Worm (Caenorhabditis elegans) whole organism, L1 larva: ENCODE measurements around the gene T05C12.9.

Experiments
- F16B12.6 ChIP-seq: fragments of 150-350 bp; optimal IDR thresholded peaks from 2 replicates; lab custom pipeline; 2014; ENCODE audit warnings: missing biosample characterization, missing genetic modification characterization
- aha-1 ChIP-seq: fragments of 150-350 bp; optimal IDR thresholded peaks from 2 replicates; lab custom pipeline; 2014; ENCODE audit warnings: missing biosample characterization, missing genetic modification characterization
- aly-2 ChIP-seq: fragments of 150-350 bp; optimal IDR thresholded peaks from 2 replicates; lab custom pipeline; 2014; ENCODE audit warnings: missing biosample characterization, missing genetic modification characterization
- ama-1 ChIP-seq: fragments of 150-350 bp; optimal IDR thresholded peaks from 2 replicates; lab custom pipeline; 2014
- ceh-63 ChIP-seq: fragments of 200-800 bp; sonication (Bioruptor generic); optimal IDR thresholded peaks from 2 replicates; lab custom pipeline; 2018; ENCODE audit warnings: mild to moderate bottlenecking, missing genetic modification characterization, missing compliant biosample characterization
- ceh-82 ChIP-seq, 3 experiments: fragments of 150-350 bp in 1 of 3; sonication (generic microtip) in 2 of 3; optimal IDR thresholded peaks; 2 replicates each; lab custom pipeline; 2014 to 2017; ENCODE audit warnings: missing biosample characterization in 3 of 3, missing genetic modification characterization in 3 of 3
- ceh-88 ChIP-seq: fragments of 200-800 bp; sonication (Bioruptor generic); IDR thresholded peaks from 2 replicates; pipeline ENCODE4 v1.3.6; 2022; ENCODE audit warnings: missing genetic modification characterization, missing compliant biosample characterization
- ces-1 ChIP-seq: fragments of 150-350 bp; optimal IDR thresholded peaks from 2 replicates; lab custom pipeline; 2014; ENCODE audit warnings: missing biosample characterization, missing genetic modification reagents, missing genetic modification characterization
- dpl-1 ChIP-seq, 3 experiments: fragments of 150-350 bp in 2 of 3; sonication (generic microtip) in 1 of 3; optimal IDR thresholded peaks; 2 replicates each; lab custom pipeline; 2014 to 2017; ENCODE audit warnings: missing biosample characterization in 3 of 3, missing genetic modification characterization in 3 of 3, missing genetic modification reagents in 3 of 3
- dsc-1 ChIP-seq: sonication (generic microtip); optimal IDR thresholded peaks from 2 replicates; lab custom pipeline; 2016; ENCODE audit warnings: mild to moderate bottlenecking, missing genetic modification characterization, missing compliant biosample characterization
- efl-1 ChIP-seq, 4 experiments: fragments of 150-350 bp; optimal IDR thresholded peaks in 3 of 4; peaks in 1 of 4; 1 replicate in 1 of 4; 2 replicates in 3 of 4; lab custom pipeline; 2014; ENCODE audit warnings: missing biosample characterization in 2 of 4, missing genetic modification characterization in 2 of 4, missing genetic modification reagents in 2 of 4
- efl-3 ChIP-seq: fragments of 200-800 bp; sonication (Bioruptor generic); optimal IDR thresholded peaks from 2 replicates; lab custom pipeline; 2018; ENCODE audit warnings: mild to moderate bottlenecking, missing genetic modification characterization, missing compliant biosample characterization
- egl-13 ChIP-seq: sonication (generic microtip); optimal IDR thresholded peaks from 2 replicates; lab custom pipeline; 2016; ENCODE audit warnings: missing genotype, missing genetic modification reagents, missing genetic modification characterization, missing compliant biosample characterization
- egl-27 ChIP-seq, 2 experiments: fragments of 150-350 bp in 1 of 2; sonication (generic microtip); optimal IDR thresholded peaks; 3 replicates each; lab custom pipeline; 2017 to 2018; ENCODE audit warnings: missing biosample characterization in 2 of 2, missing genetic modification characterization in 2 of 2, missing genetic modification reagents in 2 of 2
- elt-2 ChIP-seq: sonication (generic microtip); optimal IDR thresholded peaks from 2 replicates; lab custom pipeline; 2016; ENCODE audit warnings: missing genetic modification characterization, mild to moderate bottlenecking, inconsistent platforms, missing compliant biosample characterization, missing genetic modification reagents
- elt-3 ChIP-seq, 6 experiments: fragments of 150-350 bp in 1 of 6; sonication (generic microtip); optimal IDR thresholded peaks; 2 replicates each; lab custom pipeline; 2017 to 2018; ENCODE audit warnings: missing biosample characterization in 6 of 6, missing genetic modification characterization in 6 of 6, inconsistent platforms in 1 of 6
- fkh-10 ChIP-seq: sonication (generic microtip); optimal IDR thresholded peaks from 2 replicates; lab custom pipeline; 2017; ENCODE audit warnings: missing biosample characterization, missing genetic modification reagents, missing genetic modification characterization
- fkh-4 ChIP-seq: sonication (generic microtip); optimal IDR thresholded peaks from 2 replicates; lab custom pipeline; 2016; ENCODE audit warnings: missing compliant biosample characterization, missing genetic modification characterization, borderline replicate concordance
- fkh-8 ChIP-seq: sonication (generic microtip); optimal IDR thresholded peaks from 2 replicates; lab custom pipeline; 2016; ENCODE audit warnings: mild to moderate bottlenecking, missing genetic modification characterization, missing compliant biosample characterization
- hlh-4 ChIP-seq: sonication (generic microtip); optimal IDR thresholded peaks from 2 replicates; lab custom pipeline; 2016; ENCODE audit warnings: mild to moderate bottlenecking, missing genetic modification characterization, missing compliant biosample characterization
- hpl-2 ChIP-seq: fragments of 150-350 bp; optimal IDR thresholded peaks from 2 replicates; lab custom pipeline; 2014; ENCODE audit warnings: missing biosample characterization, missing genetic modification reagents, missing genetic modification characterization
- irx-1 ChIP-seq: sonication (generic microtip); optimal IDR thresholded peaks from 2 replicates; lab custom pipeline; 2016; ENCODE audit warnings: missing genetic modification characterization, missing compliant biosample characterization
- jun-1 ChIP-seq: fragments of 150-350 bp; optimal IDR thresholded peaks from 2 replicates; lab custom pipeline; 2014; ENCODE audit warnings: missing biosample characterization, missing genetic modification reagents, missing genetic modification characterization
- lin-15B ChIP-seq: fragments of 150-350 bp; sonication (generic microtip); optimal IDR thresholded peaks from 3 replicates; lab custom pipeline; 2014; ENCODE audit warnings: missing biosample characterization, missing genetic modification characterization
- lin-35 ChIP-seq, 2 experiments: fragments of 150-350 bp; optimal IDR thresholded peaks; 2 replicates each; lab custom pipeline; 2014; ENCODE audit warnings: missing biosample characterization in 2 of 2, missing genetic modification characterization in 2 of 2, missing genetic modification reagents in 2 of 2
- lir-3 ChIP-seq: sonication (generic microtip); optimal IDR thresholded peaks from 2 replicates; lab custom pipeline; 2016; ENCODE audit warnings: mild to moderate bottlenecking, missing genetic modification characterization, moderate library complexity, missing compliant biosample characterization; ENCODE audit not compliant: poor library complexity
- lsy-2 ChIP-seq, 2 experiments: fragments of 150-350 bp; optimal IDR thresholded peaks; 2 replicates each; lab custom pipeline; 2014; ENCODE audit warnings: missing biosample characterization in 2 of 2, missing genetic modification characterization in 2 of 2
- mep-1 ChIP-seq: fragments of 150-350 bp; optimal IDR thresholded peaks from 2 replicates; lab custom pipeline; 2014; ENCODE audit warnings: missing biosample characterization, missing genetic modification characterization
- nhr-11 ChIP-seq: fragments of 150-350 bp; optimal IDR thresholded peaks from 2 replicates; lab custom pipeline; 2014; ENCODE audit warnings: missing biosample characterization, missing genetic modification characterization
- nhr-12 ChIP-seq: sonication (generic microtip); optimal IDR thresholded peaks from 2 replicates; lab custom pipeline; 2017; ENCODE audit warnings: missing biosample characterization, missing genetic modification characterization
- nhr-19 ChIP-seq: fragments of 200-800 bp; sonication (Bioruptor generic); conservative IDR thresholded peaks from 2 replicates; pipeline ENCODE4 v1.3.6; 2022; ENCODE audit warnings: missing genetic modification characterization, missing compliant biosample characterization
- nhr-20 ChIP-seq: sonication (generic microtip); optimal IDR thresholded peaks from 2 replicates; lab custom pipeline; 2016; ENCODE audit warnings: mild to moderate bottlenecking, missing genetic modification characterization, missing compliant biosample characterization
- nhr-237 ChIP-seq: fragments of 150-350 bp; optimal IDR thresholded peaks from 2 replicates; lab custom pipeline; 2014; ENCODE audit warnings: missing biosample characterization, missing genetic modification characterization
- nhr-28 ChIP-seq: fragments of 150-350 bp; optimal IDR thresholded peaks from 2 replicates; lab custom pipeline; 2014; ENCODE audit warnings: missing biosample characterization, missing genetic modification characterization
- nhr-47 ChIP-seq: sonication (generic microtip); optimal IDR thresholded peaks from 2 replicates; lab custom pipeline; 2016; ENCODE audit warnings: mild to moderate bottlenecking, missing genetic modification characterization, moderate library complexity, missing compliant biosample characterization
- nhr-77 ChIP-seq: fragments of 150-350 bp; optimal IDR thresholded peaks from 2 replicates; lab custom pipeline; 2014; ENCODE audit warnings: missing biosample characterization, missing genetic modification characterization
- nhr-85 ChIP-seq: sonication (generic microtip); peaks from one replicate; lab custom pipeline; 2016; ENCODE audit warnings: missing genetic modification characterization, inconsistent platforms, missing compliant biosample characterization
- pag-3 ChIP-seq: sonication (generic microtip); optimal IDR thresholded peaks from 2 replicates; lab custom pipeline; 2017; ENCODE audit warnings: missing genetic modification characterization, mild to moderate bottlenecking, missing compliant biosample characterization, antibody characterized with exemption, borderline replicate concordance; ENCODE audit not compliant: insufficient read depth
- pqm-1 ChIP-seq: sonication (generic microtip); optimal IDR thresholded peaks from 3 replicates; lab custom pipeline; 2017; ENCODE audit warnings: missing biosample characterization, missing genetic modification characterization
- snpc-4 ChIP-seq: fragments of 150-350 bp; optimal IDR thresholded peaks from 2 replicates; lab custom pipeline; 2014; ENCODE audit warnings: missing biosample characterization, missing genetic modification characterization
- snu-23 ChIP-seq: sonication (generic microtip); optimal IDR thresholded peaks from 2 replicates; lab custom pipeline; 2016; ENCODE audit warnings: missing genetic modification characterization, missing compliant biosample characterization
- sox-4 ChIP-seq: sonication (generic microtip); optimal IDR thresholded peaks from 2 replicates; lab custom pipeline; 2016; ENCODE audit warnings: missing genetic modification characterization, missing compliant biosample characterization
- sup-37 ChIP-seq: fragments of 200-800 bp; sonication (Bioruptor generic); optimal IDR thresholded peaks from 2 replicates; lab custom pipeline; 2018; ENCODE audit warnings: mild to moderate bottlenecking, missing genetic modification characterization, missing compliant biosample characterization
- tlp-1 ChIP-seq: fragments of 150-350 bp; optimal IDR thresholded peaks from 2 replicates; lab custom pipeline; 2014; ENCODE audit warnings: missing biosample characterization, missing genetic modification characterization
- unc-130 ChIP-seq: fragments of 150-350 bp; optimal IDR thresholded peaks from 2 replicates; lab custom pipeline; 2017; ENCODE audit warnings: missing biosample characterization, missing genetic modification characterization, inconsistent platforms
- unc-62 ChIP-seq: fragments of 150-350 bp; optimal IDR thresholded peaks from 2 replicates; lab custom pipeline; 2014; ENCODE audit warnings: missing biosample characterization, missing genetic modification reagents, missing genetic modification characterization
- unc-86 ChIP-seq: sonication (generic microtip); optimal IDR thresholded peaks from 2 replicates; lab custom pipeline; 2016; ENCODE audit warnings: missing genetic modification characterization, missing compliant biosample characterization
- vab-15 ChIP-seq: sonication (generic microtip); optimal IDR thresholded peaks from 2 replicates; lab custom pipeline; 2017; ENCODE audit warnings: missing genotype, mild to moderate bottlenecking, missing genetic modification characterization, missing compliant biosample characterization
- xbp-1 ChIP-seq: sonication (generic microtip); optimal IDR thresholded peaks from 2 replicates; lab custom pipeline; 2016; ENCODE audit warnings: missing genetic modification characterization, missing compliant biosample characterization

T05C12.9 gene

ce11 chrII:8216433-8216832 is 23.4 kb upstream of the T05C12.9 start, which contains the start of gene M110.3 (continued):
- peak; percentile 47 to 63 for TF ChIP-seq lin-35 (GFP tag; optimal IDR thresholded peaks at IDR 0.05; lab: Kevin White, UChicago)
- no peak for TF ChIP-seq nhr-237
- peak; percentile 8 for TF ChIP-seq jun-1 (tag; lab: Kevin White, UChicago)
- no peak for TF ChIP-seq unc-130 (tag; lab: Kevin White, UChicago)
- TF ChIP-seq nhr-19 (GFP tag; lab: Robert Waterston, UW), result no peak
- TF ChIP-seq unc-62 (GFP tag; lab: Kevin White, UChicago), result no peak
- peak; percentile 50 for TF ChIP-seq nhr-47 (tag; lab: Kevin White, UChicago)
- TF ChIP-seq aly-2 (tag; lab: Kevin White, UChicago), result no peak
- TF ChIP-seq dsc-1 (tag; lab: Kevin White, UChicago), result peak; percentile 29
- peak; percentile 27 for TF ChIP-seq nhr-20 (tag; lab: Kevin White, UChicago)
- no peak for TF ChIP-seq ceh-88 (GFP tag; lab: Robert Waterston, UW)
- peak; percentile 67 for TF ChIP-seq nhr-85 (tag; lab: Kevin White, UChicago)
- no peak for TF ChIP-seq fkh-10 (GFP tag; lab: Kevin White, UChicago)
- no peak for TF ChIP-seq ces-1
- no peak for TF ChIP-seq elt-2 (tag; lab: Kevin White, UChicago)
- TF ChIP-seq egl-27 (tag; optimal IDR thresholded peaks at IDR 0.05; lab: Kevin White, UChicago), result no peak
- peak; percentile 71 for TF ChIP-seq pag-3
- TF ChIP-seq xbp-1 (tag; lab: Kevin White, UChicago), result peak; percentile 38
- no peak for TF ChIP-seq tlp-1 (tag; lab: Kevin White, UChicago)
- TF ChIP-seq nhr-12, result no peak
- no peak for TF ChIP-seq hpl-2 (GFP tag; lab: Kevin White, UChicago)
- TF ChIP-seq ceh-63 (GFP tag; lab: Kevin White, UChicago), result no peak
- TF ChIP-seq sup-37 (GFP tag; lab: Kevin White, UChicago), result no peak
- TF ChIP-seq ama-1, result no peak
- peak; percentile 25 for TF ChIP-seq nhr-77 (tag; lab: Kevin White, UChicago)
- no peak for TF ChIP-seq F16B12.6
- TF ChIP-seq ceh-82 (tag; optimal IDR thresholded peaks at IDR 0.05; lab: Kevin White, UChicago), result peak in 2 of 3 experiments; percentile 4 to 42
- TF ChIP-seq efl-3 (GFP tag; lab: Kevin White, UChicago), result no peak
- peak; percentile 48 for TF ChIP-seq mep-1
- peak; percentile 2 for TF ChIP-seq lin-15B (tag; lab: Kevin White, UChicago)
- TF ChIP-seq aha-1 (tag; lab: Kevin White, UChicago), result no peak
- no peak for TF ChIP-seq pqm-1 (tag; lab: Kevin White, UChicago)
- TF ChIP-seq dpl-1 (GFP tag; optimal IDR thresholded peaks at IDR 0.05; lab: Kevin White, UChicago), result peak; percentile 18 to 58 (median 42)

ce11 chrII:8214367-8214766 is 21.3 kb upstream of the T05C12.9 start, which contains the start of gene M110.10:
Gene M110.10, minus strand, starts transcription at chrII:8214467.
- TF ChIP-seq nhr-19 (GFP tag; lab: Robert Waterston, UW) (no peak), efl-1 (optimal IDR thresholded peaks at IDR 0.05; lab: Kevin White, UChicago) (no peak), efl-1 (GFP tag; optimal IDR thresholded peaks at IDR 0.05 in 1 of 2; lab: Kevin White, UChicago) (no peak), nhr-11 (tag; lab: Kevin White, UChicago) (no peak), irx-1 (no peak), aly-2 (tag; lab: Kevin White, UChicago) (no peak), mep-1 (no peak), nhr-47 (tag; lab: Kevin White, UChicago) (no peak), snu-23 (no peak)
- TF ChIP-seq, all 84 proteins: peak for 0

- TF ChIP-seq unc-86 (tag; lab: Kevin White, UChicago) (no peak), fkh-8 (tag; lab: Kevin White, UChicago) (no peak), irx-1 (no peak), nhr-28 (no peak), sox-4 (tag; lab: Kevin White, UChicago) (no peak), lsy-2 (tag; optimal IDR thresholded peaks at IDR 0.05; lab: Kevin White, UChicago) (no peak), sup-37 (GFP tag; lab: Kevin White, UChicago) (no peak), elt-3 (tag; optimal IDR thresholded peaks at IDR 0.05; lab: Kevin White, UChicago) (no peak), egl-13 (tag; lab: Kevin White, UChicago) (no peak), snpc-4 (no peak), hlh-4 (tag; lab: Kevin White, UChicago) (no peak), vab-15 (tag; lab: Kevin White, UChicago) (no peak), ces-1 (no peak), dpl-1 (GFP tag; optimal IDR thresholded peaks at IDR 0.05; lab: Kevin White, UChicago) (no peak), F16B12.6 (no peak), fkh-4 (tag; lab: Kevin White, UChicago) (no peak), efl-3 (GFP tag; lab: Kevin White, UChicago) (no peak), jun-1 (tag; lab: Kevin White, UChicago) (no peak), nhr-85 (tag; lab: Kevin White, UChicago) (no peak), lir-3 (no peak)
Observed at ce11 chrII:8212680-8213079, 19.7 kb upstream of the T05C12.9 start, which contains the start of gene twk-3. Gene twk-3, minus strand, starts transcription at chrII:8212780.
